Fruit fly (Drosophila melanogaster) whole organism, prepupa: ENCODE results near the gene CG2059.

Experiments used
- CG1621 ChIP-seq: fragments of 200-800 bp; sonication (Bioruptor generic); optimal IDR thresholded peaks from 3 replicates; lab custom pipeline; 2018; ENCODE audit warnings: missing biosample characterization, mild to moderate bottlenecking, missing genetic modification characterization
- CG4318 ChIP-seq: fragments of 200-800 bp; sonication (Bioruptor generic); optimal IDR thresholded peaks from 3 replicates; lab custom pipeline; 2017; ENCODE audit warnings: missing biosample characterization, mild to moderate bottlenecking, missing genetic modification characterization
- CG6276 ChIP-seq: fragments of 200-800 bp; sonication (Bioruptor generic); optimal IDR thresholded peaks from 2 replicates; lab custom pipeline; 2017; ENCODE audit warnings: missing biosample characterization, mild to moderate bottlenecking, missing genetic modification characterization
- CG6808 ChIP-seq: fragments of 200-800 bp; sonication (Bioruptor generic); optimal IDR thresholded peaks from 3 replicates; lab custom pipeline; 2017; ENCODE audit warnings: missing biosample characterization, missing genetic modification characterization, mild to moderate bottlenecking, moderate library complexity, missing genetic modification reagents
- Ets21C ChIP-seq: fragments of 200-800 bp; sonication (Bioruptor generic); optimal IDR thresholded peaks from 3 replicates; lab custom pipeline; 2016; ENCODE audit warnings: missing biosample characterization, missing genetic modification characterization
- Met ChIP-seq: fragments of 200-800 bp; sonication (Bioruptor generic); optimal IDR thresholded peaks from 3 replicates; lab custom pipeline; 2016; ENCODE audit warnings: missing biosample characterization, missing genetic modification characterization
- OdsH ChIP-seq: fragments of 200-800 bp; sonication (Bioruptor generic); optimal IDR thresholded peaks from 3 replicates; lab custom pipeline; 2016; ENCODE audit warnings: missing biosample characterization, missing genetic modification characterization
- Sox102F ChIP-seq: fragments of 200-800 bp; sonication (Bioruptor generic); optimal IDR thresholded peaks from 2 replicates; lab custom pipeline; 2016; ENCODE audit warnings: missing biosample characterization, mild to moderate bottlenecking, missing genetic modification characterization
- eg ChIP-seq: fragments of 200-800 bp; sonication (Bioruptor generic); IDR thresholded peaks from 3 replicates; pipeline ENCODE4 v1.3.6; 2022; ENCODE audit warnings: missing biosample characterization, missing genetic modification characterization
- fd85E ChIP-seq: fragments of 200-800 bp; sonication (Bioruptor generic); optimal IDR thresholded peaks from 3 replicates; lab custom pipeline; 2016; ENCODE audit warnings: missing biosample characterization, missing genetic modification characterization

DNA sequence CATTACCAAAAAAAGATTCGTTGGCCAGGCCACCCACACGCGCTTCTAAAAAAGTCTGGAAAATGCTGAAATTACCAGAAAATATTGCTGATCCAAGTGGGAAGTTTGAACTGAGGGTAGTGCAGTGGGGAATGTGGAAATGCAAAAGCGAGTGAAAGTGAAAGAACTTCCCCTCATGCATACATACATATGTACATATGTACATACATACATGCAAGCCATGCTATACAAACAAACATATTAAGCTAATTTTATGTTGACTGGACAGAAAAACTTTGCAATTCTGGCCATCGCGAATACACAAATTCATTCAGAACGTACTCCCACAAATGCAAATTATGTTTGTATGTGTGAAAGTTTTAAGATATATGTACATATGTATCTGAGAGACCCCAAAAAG, 12.2 kb downstream of the CG2059 start:
- no peak for TF ChIP-seq CG6276 (GFP tag; lab: Kevin White, UChicago)
- no peak for TF ChIP-seq CG6808 (GFP tag; lab: Kevin White, UChicago)
- TF ChIP-seq OdsH (GFP tag; lab: Kevin White, UChicago), result no peak
- TF ChIP-seq CG4318, result no peak
- no peak for TF ChIP-seq Met (GFP tag; lab: Kevin White, UChicago)
- TF ChIP-seq CG1621 (tag; lab: Kevin White, UChicago), result no peak
- TF ChIP-seq eg (GFP tag; lab: Robert Waterston, UW), result no peak
- TF ChIP-seq Sox102F (GFP tag; lab: Kevin White, UChicago), result no peak
- no peak for TF ChIP-seq Ets21C (GFP tag; lab: Kevin White, UChicago)
- no peak for TF ChIP-seq fd85E (GFP tag; lab: Kevin White, UChicago)
